Fruit fly (Drosophila melanogaster) whole organism, embryonic: ENCODE results near the gene CG3862.

ENCODE experiments used
- Antp ChIP-seq: fragments of 200-800 bp; sonication (Bioruptor generic); optimal IDR thresholded peaks from 3 replicates; lab custom pipeline; 2016; ENCODE audit warnings: missing biosample characterization, missing genetic modification characterization
- CG10321 ChIP-seq: fragments of 200-800 bp; sonication (Bioruptor generic); IDR thresholded peaks from 2 replicates; pipeline ENCODE4 v1.3.6; 2022; ENCODE audit warnings: missing biosample characterization, missing genetic modification characterization
- CG11456 ChIP-seq: fragments of 200-800 bp; sonication (Bioruptor generic); IDR thresholded peaks from 3 replicates; pipeline ENCODE4 v1.3.6; 2022; ENCODE audit warnings: missing biosample characterization, missing genetic modification characterization
- CG15479 ChIP-seq: fragments of 200-800 bp; sonication (Bioruptor generic); optimal IDR thresholded peaks from 3 replicates; lab custom pipeline; 2019; ENCODE audit warnings: missing biosample characterization, mild to moderate bottlenecking, missing genetic modification characterization, moderate library complexity
- CG17829 ChIP-seq: fragments of 200-800 bp; optimal IDR thresholded peaks from 2 replicates; lab custom pipeline; 2019; ENCODE audit warnings: missing biosample characterization, mild to moderate bottlenecking, missing genetic modification characterization, moderate library complexity
- CG1832 ChIP-seq: fragments of 200-800 bp; sonication (Bioruptor generic); optimal IDR thresholded peaks from 2 replicates; lab custom pipeline; 2017; ENCODE audit warnings: missing biosample characterization, mild to moderate bottlenecking, missing genetic modification characterization, inconsistent platforms
- CG32772 ChIP-seq: fragments of 200-800 bp; sonication (Bioruptor generic); IDR thresholded peaks from 2 replicates; pipeline ENCODE4 v1.3.6; 2022; ENCODE audit warnings: missing biosample characterization, missing genetic modification characterization
- CG3847 ChIP-seq: fragments of 200-800 bp; sonication (Bioruptor generic); IDR thresholded peaks from 2 replicates; pipeline ENCODE4 v1.3.6; 2022; ENCODE audit warnings: missing biosample characterization, missing genetic modification characterization
- CG4360 ChIP-seq: fragments of 200-800 bp; sonication (Bioruptor generic); IDR thresholded peaks from 2 replicates; pipeline ENCODE4 v1.3.6; 2022; ENCODE audit warnings: missing biosample characterization, missing genetic modification characterization
- CG6175 ChIP-seq: fragments of 200-800 bp; sonication (Bioruptor generic); IDR thresholded peaks from 3 replicates; pipeline ENCODE4 v1.3.6; 2022; ENCODE audit warnings: missing biosample characterization, missing genetic modification characterization
- CG8388 ChIP-seq: fragments of 200-800 bp; sonication (Bioruptor generic); optimal IDR thresholded peaks from 2 replicates; lab custom pipeline; 2019; ENCODE audit warnings: missing biosample characterization, mild to moderate bottlenecking, missing genetic modification characterization, moderate library complexity
- D ChIP-seq, 2 experiments: fragments of 200-800 bp in 1 of 2; fragments of >200 bp in 1 of 2; sonication (Bioruptor generic) in 1 of 2; optimal IDR thresholded peaks; 2 replicates in 1 of 2; 3 replicates in 1 of 2; lab custom pipeline; 2017; ENCODE audit warnings: mild to moderate bottlenecking in 1 of 2, missing biosample characterization in 1 of 2, missing genetic modification characterization in 1 of 2, missing genetic modification reagents in 1 of 2
- HmgD ChIP-seq: fragments of 200-800 bp; sonication (Bioruptor generic); optimal IDR thresholded peaks from 3 replicates; lab custom pipeline; 2016; ENCODE audit warnings: missing biosample characterization, missing genetic modification characterization
- Med ChIP-seq: fragments of 200-800 bp; sonication (Bioruptor generic); peaks from one replicate; lab custom pipeline; 2016; ENCODE audit warnings: missing biosample characterization, missing genetic modification characterization, mild to moderate bottlenecking, inconsistent platforms, moderate library complexity
- Oli ChIP-seq: fragments of 200-800 bp; sonication (Bioruptor generic); optimal IDR thresholded peaks from 2 replicates; lab custom pipeline; 2018; ENCODE audit warnings: missing biosample characterization, mild to moderate bottlenecking, missing genetic modification characterization, moderate library complexity
- Rfx ChIP-seq: fragments of 200-800 bp; sonication (Bioruptor generic); IDR thresholded peaks from 2 replicates; pipeline ENCODE4 v1.3.6; 2022; ENCODE audit warnings: missing biosample characterization, missing genetic modification characterization
- TFAM ChIP-seq: fragments of 200-800 bp; sonication (Bioruptor generic); optimal IDR thresholded peaks from 2 replicates; lab custom pipeline; 2017; ENCODE audit warnings: missing biosample characterization, missing genetic modification characterization, inconsistent platforms
- aop ChIP-seq: fragments of 200-800 bp; sonication (Bioruptor generic); IDR thresholded peaks from 2 replicates; pipeline ENCODE4 v1.3.6; 2022; ENCODE audit warnings: missing biosample characterization, missing genetic modification characterization
- bbx ChIP-seq: fragments of 200-800 bp; sonication (Bioruptor generic); IDR thresholded peaks from 2 replicates; pipeline ENCODE4 v1.3.6; 2022; ENCODE audit warnings: missing biosample characterization, missing genetic modification characterization; ENCODE audit not compliant: partially characterized antibody
- chm ChIP-seq: fragments of 200-800 bp; sonication (Bioruptor generic); IDR thresholded peaks from 2 replicates; pipeline ENCODE4 v1.3.6; 2022; ENCODE audit warnings: missing biosample characterization, missing genetic modification characterization
- chn ChIP-seq: fragments of 200-800 bp; sonication (Bioruptor generic); optimal IDR thresholded peaks from 2 replicates; lab custom pipeline; 2016; ENCODE audit warnings: missing biosample characterization, missing genetic modification characterization
- ci ChIP-seq: fragments of 200-800 bp; sonication (Bioruptor generic); IDR thresholded peaks from 3 replicates; pipeline ENCODE4 v1.3.6; 2022; ENCODE audit warnings: missing biosample characterization, missing genetic modification characterization
- crol ChIP-seq: fragments of 200-800 bp; sonication (Bioruptor generic); IDR thresholded peaks from 2 replicates; pipeline ENCODE4 v1.3.6; 2022; ENCODE audit warnings: missing biosample characterization, missing genetic modification characterization
- hb ChIP-seq: fragments of 200-800 bp; sonication (Bioruptor generic); IDR thresholded peaks from 3 replicates; pipeline ENCODE4 v1.3.6; 2022; ENCODE audit warnings: missing biosample characterization, missing genetic modification characterization; ENCODE audit not compliant: partially characterized antibody
- hbn ChIP-seq: fragments of 200-800 bp; sonication (Bioruptor generic); IDR thresholded peaks from 2 replicates; pipeline ENCODE4 v1.3.6; 2022; ENCODE audit warnings: missing biosample characterization, missing genetic modification characterization; ENCODE audit not compliant: partially characterized antibody
- jumu ChIP-seq: fragments of 200-800 bp; sonication (Bioruptor generic); optimal IDR thresholded peaks from 3 replicates; lab custom pipeline; 2016; ENCODE audit warnings: missing biosample characterization, missing genetic modification characterization
- lov ChIP-seq, 2 experiments: fragments of 200-800 bp in 1 of 2; fragments of >200 bp in 1 of 2; sonication (Bioruptor generic) in 1 of 2; IDR thresholded peaks in 1 of 2; optimal IDR thresholded peaks in 1 of 2; 2 replicates in 1 of 2; 3 replicates in 1 of 2; pipeline versions ENCODE4 v1.3.6 to Lab custom; 2017 to 2022; ENCODE audit warnings: missing biosample characterization in 1 of 2, missing genetic modification characterization in 1 of 2
- luna ChIP-seq: fragments of 200-800 bp; sonication (Bioruptor generic); optimal IDR thresholded peaks from 2 replicates; lab custom pipeline; 2016; ENCODE audit warnings: missing biosample characterization, missing genetic modification characterization
- mam ChIP-seq: fragments of 200-800 bp; sonication (Bioruptor generic); optimal IDR thresholded peaks from 3 replicates; lab custom pipeline; 2016; ENCODE audit warnings: missing biosample characterization, missing genetic modification characterization
- nmo ChIP-seq: fragments of 200-800 bp; sonication (Bioruptor generic); optimal IDR thresholded peaks from 2 replicates; lab custom pipeline; 2018; ENCODE audit warnings: missing biosample characterization, mild to moderate bottlenecking, missing genetic modification characterization, moderate library complexity
- psq ChIP-seq: fragments of 200-800 bp; sonication (Bioruptor generic); optimal IDR thresholded peaks from 2 replicates; lab custom pipeline; 2017; ENCODE audit warnings: missing biosample characterization, missing genetic modification characterization
- ranshi ChIP-seq: fragments of 200-800 bp; sonication (Bioruptor generic); IDR thresholded peaks from 2 replicates; pipeline ENCODE4 v1.3.6; 2022; ENCODE audit warnings: missing biosample characterization, missing genetic modification characterization
- sens ChIP-seq: fragments of 200-800 bp; sonication (Bioruptor generic); peaks from one replicate; lab custom pipeline; 2016; ENCODE audit warnings: missing biosample characterization, missing genetic modification characterization
- so ChIP-seq: fragments of 200-800 bp; sonication (Bioruptor generic); IDR thresholded peaks from 3 replicates; pipeline ENCODE4 v1.3.6; 2022; ENCODE audit warnings: missing biosample characterization, missing genetic modification characterization
- sob ChIP-seq: fragments of 200-800 bp; sonication (Bioruptor generic); IDR thresholded peaks from 2 replicates; pipeline ENCODE4 v1.3.6; 2022; ENCODE audit warnings: missing biosample characterization, missing genetic modification characterization
- tll ChIP-seq, 2 experiments: fragments of 200-800 bp in 1 of 2; fragments of >200 bp in 1 of 2; sonication (Bioruptor generic) in 1 of 2; optimal IDR thresholded peaks; 2 replicates each; lab custom pipeline; 2017 to 2019; ENCODE audit warnings: missing biosample characterization in 2 of 2, missing genetic modification characterization in 2 of 2, mild to moderate bottlenecking in 1 of 2, moderate library complexity in 1 of 2
- twi ChIP-seq: fragments of 200-800 bp; optimal IDR thresholded peaks from 2 replicates; lab custom pipeline; 2019; ENCODE audit warnings: missing biosample characterization, mild to moderate bottlenecking, missing genetic modification characterization, moderate library complexity
- zen ChIP-seq: fragments of 200-800 bp; sonication (Bioruptor generic); optimal IDR thresholded peaks from 3 replicates; lab custom pipeline; 2018; ENCODE audit warnings: missing biosample characterization, mild to moderate bottlenecking, missing genetic modification characterization, moderate library complexity
- zfh1 ChIP-seq: fragments of 200-800 bp; sonication (Bioruptor generic); IDR thresholded peaks from 3 replicates; pipeline ENCODE4 v1.3.6; 2022; ENCODE audit warnings: missing biosample characterization, missing genetic modification characterization

Gene CG3862

dm6 chr2L:849787-850512, 24.3 kb upstream of the CG3862 start:
- no peak for TF ChIP-seq CG6175 (GFP tag; lab: Robert Waterston, UW)
- TF ChIP-seq CG32772 (GFP tag; lab: Robert Waterston, UW), result no peak
- TF ChIP-seq HmgD (GFP tag; lab: Kevin White, UChicago), result peak; percentile 23
- peak; percentile 24; the same call in 1 of the 3 replicates for TF ChIP-seq zfh1 (GFP tag; lab: Robert Waterston, UW)
- TF ChIP-seq TFAM (GFP tag; lab: Kevin White, UChicago), result no peak
- 0 out of 2 replicates have a peak, but pooled peaks have one; percentile 13 for TF ChIP-seq Rfx (GFP tag; lab: Robert Waterston, UW)
- peak; percentile 59 for TF ChIP-seq sens (GFP tag; lab: Kevin White, UChicago)
- no peak for TF ChIP-seq CG3847 (GFP tag; lab: Robert Waterston, UW)
- peak; percentile 47; the same call in 1 of the 3 replicates for TF ChIP-seq ci (GFP tag; lab: Robert Waterston, UW)
- TF ChIP-seq ranshi (GFP tag; lab: Robert Waterston, UW), result no peak
- TF ChIP-seq mam (GFP tag; lab: Kevin White, UChicago), result no peak
- TF ChIP-seq Med (GFP tag; lab: Kevin White, UChicago), result peak; percentile 62
- no peak for TF ChIP-seq luna (GFP tag; lab: Kevin White, UChicago)
- TF ChIP-seq zen, result peak; percentile 79
- TF ChIP-seq CG11456 (GFP tag; lab: Robert Waterston, UW), result 0 out of 3 replicates have a peak, but pooled peaks have one; percentile 18
- TF ChIP-seq lov (optimal IDR thresholded peaks at IDR 0.05; lab: Kevin White, UChicago), result no peak
- TF ChIP-seq lov (GFP tag; IDR thresholded peaks at IDR 0.05; lab: Robert Waterston, UW), result 0 out of 3 replicates have a peak, but pooled peaks have one; percentile 11
- 0 out of 2 replicates have a peak, but pooled peaks have one; percentile 22 for TF ChIP-seq hbn
- TF ChIP-seq CG8388 (GFP tag; lab: Kevin White, UChicago), result no peak
- 0 out of 2 replicates have a peak, but pooled peaks have one; percentile 34 for TF ChIP-seq CG10321
- 0 out of 3 replicates have a peak, but pooled peaks have one; percentile 8 for TF ChIP-seq hb
- TF ChIP-seq chm (GFP tag; lab: Robert Waterston, UW), result 0 out of 2 replicates have a peak, but pooled peaks have one; percentile 19
- TF ChIP-seq nmo (GFP tag; lab: Kevin White, UChicago), result no peak
- TF ChIP-seq CG17829 (tag; lab: Kevin White, UChicago), result no peak
- TF ChIP-seq twi (tag; lab: Kevin White, UChicago), result peak; percentile 21
- peak in 1 of 2 experiments; percentile 55 for TF ChIP-seq tll (GFP tag; optimal IDR thresholded peaks at IDR 0.05; lab: Kevin White, UChicago)
- TF ChIP-seq Antp, result no peak
- 0 out of 3 replicates have a peak, but pooled peaks have one; percentile 20 for TF ChIP-seq so
- TF ChIP-seq chn, result peak; percentile 6
- TF ChIP-seq psq (GFP tag; lab: Kevin White, UChicago), result no peak
- TF ChIP-seq sob (GFP tag; lab: Robert Waterston, UW), result no peak
- TF ChIP-seq CG1832 (GFP tag; lab: Kevin White, UChicago), result peak; percentile 47
- peak; percentile 57 for TF ChIP-seq D (optimal IDR thresholded peaks at IDR 0.05; lab: Kevin White, UChicago)
- no peak for TF ChIP-seq D (GFP tag; optimal IDR thresholded peaks at IDR 0.05; lab: Kevin White, UChicago)
- 0 out of 2 replicates have a peak, but pooled peaks have one; percentile 5 for TF ChIP-seq aop (GFP tag; lab: Robert Waterston, UW)
- peak; percentile 76 for TF ChIP-seq crol
- TF ChIP-seq bbx (GFP tag; lab: Robert Waterston, UW), result 0 out of 2 replicates have a peak, but pooled peaks have one; percentile 22
- peak; percentile 86 for TF ChIP-seq CG15479 (GFP tag; lab: Kevin White, UChicago)
- no peak for TF ChIP-seq jumu (GFP tag; lab: Kevin White, UChicago)
- peak; percentile 80 for TF ChIP-seq CG4360
- TF ChIP-seq Oli (tag; lab: Kevin White, UChicago), result no peak
